Worm (Caenorhabditis elegans) whole organism, L4 larva: ENCODE measurements around the gene tmd-2.
A peak's percentile ranks its signal among the peaks of the same experiment; 100 is the strongest.

ENCODE experiments used
- F10B5.3 ChIP-seq: sonication (generic microtip); optimal IDR thresholded peaks from 2 replicates; lab custom pipeline; 2016; ENCODE audit warnings: mild to moderate bottlenecking, missing genetic modification characterization, missing compliant biosample characterization
- F49E8.2 ChIP-seq: sonication (generic microtip); optimal IDR thresholded peaks from 2 replicates; lab custom pipeline; 2016; ENCODE audit warnings: missing compliant biosample characterization, mild to moderate bottlenecking, missing genetic modification characterization, borderline replicate concordance
- T26A8.4 ChIP-seq: fragments of 200-800 bp; sonication (Bioruptor generic); IDR thresholded peaks from 2 replicates; pipeline ENCODE4 v1.3.6; 2022; ENCODE audit warnings: missing genetic modification characterization, missing compliant biosample characterization
- Y5F2A.4 ChIP-seq: fragments of 200-800 bp; sonication (Bioruptor generic); optimal IDR thresholded peaks from 2 replicates; lab custom pipeline; 2018; ENCODE audit warnings: mild to moderate bottlenecking, missing genetic modification characterization, missing compliant biosample characterization
- Y75B8A.6 ChIP-seq: fragments of 200-800 bp; sonication (Bioruptor generic); IDR thresholded peaks from 2 replicates; pipeline ENCODE4 v1.3.6; 2022; ENCODE audit warnings: missing genetic modification reagents, missing genetic modification characterization, missing compliant biosample characterization
- ZK337.2 ChIP-seq: fragments of 200-800 bp; sonication (Bioruptor generic); IDR thresholded peaks from 2 replicates; pipeline ENCODE4 v1.3.6; 2022; ENCODE audit warnings: missing genetic modification reagents, missing genetic modification characterization, missing compliant biosample characterization
- aha-1 ChIP-seq: fragments of 150-350 bp; peaks from one replicate; lab custom pipeline; 2014; ENCODE audit warnings: missing biosample characterization, missing genetic modification characterization
- ceh-62 ChIP-seq: sonication (generic microtip); optimal IDR thresholded peaks from 2 replicates; lab custom pipeline; 2017; ENCODE audit warnings: missing biosample characterization, missing genetic modification characterization
- ceh-82 ChIP-seq: sonication (generic microtip); optimal IDR thresholded peaks from 2 replicates; lab custom pipeline; 2017; ENCODE audit warnings: missing biosample characterization, missing genetic modification characterization
- cey-2 ChIP-seq: sonication (generic microtip); optimal IDR thresholded peaks from 3 replicates; lab custom pipeline; 2017; ENCODE audit warnings: missing genetic modification characterization, mild to moderate bottlenecking, missing compliant biosample characterization, antibody characterized with exemption, borderline replicate concordance; ENCODE audit not compliant: insufficient read depth
- daf-12 ChIP-seq: fragments of 150-350 bp; optimal IDR thresholded peaks from 2 replicates; lab custom pipeline; 2014; ENCODE audit warnings: missing biosample characterization, missing genetic modification reagents, missing genetic modification characterization
- daf-16 ChIP-seq, 3 experiments: sonication (generic microtip); optimal IDR thresholded peaks; 2 replicates each; lab custom pipeline; 2016 to 2017; ENCODE audit warnings: missing genetic modification characterization in 3 of 3, missing genetic modification reagents in 3 of 3, mild to moderate bottlenecking in 2 of 3, missing compliant biosample characterization in 2 of 3, missing biosample characterization in 1 of 3, moderate library complexity in 1 of 3
- dmd-6 ChIP-seq: fragments of 200-800 bp; sonication (Bioruptor generic); IDR thresholded peaks from 2 replicates; pipeline ENCODE4 v1.3.6; 2022; ENCODE audit warnings: missing genetic modification reagents, missing genetic modification characterization, missing compliant biosample characterization
- dpl-1 ChIP-seq: fragments of 150-350 bp; optimal IDR thresholded peaks from 2 replicates; lab custom pipeline; 2014; ENCODE audit warnings: missing biosample characterization, missing genetic modification reagents, missing genetic modification characterization
- duxl-1 ChIP-seq: sonication (generic microtip); optimal IDR thresholded peaks from 2 replicates; lab custom pipeline; 2016; ENCODE audit warnings: mild to moderate bottlenecking, missing genetic modification characterization, moderate library complexity, missing compliant biosample characterization; ENCODE audit not compliant: poor library complexity
- dve-1 ChIP-seq: sonication (generic microtip); optimal IDR thresholded peaks from 2 replicates; lab custom pipeline; 2017; ENCODE audit warnings: antibody characterized with exemption, mild to moderate bottlenecking, missing genetic modification characterization, missing compliant biosample characterization; ENCODE audit not compliant: insufficient read depth
- gei-8 ChIP-seq: fragments of 200-800 bp; sonication (Bioruptor generic); optimal IDR thresholded peaks from 2 replicates; lab custom pipeline; 2018; ENCODE audit warnings: mild to moderate bottlenecking, missing genetic modification characterization, missing compliant biosample characterization
- hif-1 ChIP-seq, 2 experiments: sonication (generic microtip); optimal IDR thresholded peaks; 2 replicates each; lab custom pipeline; 2016 to 2017; ENCODE audit warnings: missing compliant biosample characterization in 2 of 2, missing genetic modification characterization in 2 of 2, missing genetic modification reagents in 2 of 2, missing genotype in 2 of 2, mild to moderate bottlenecking in 1 of 2
- hlh-11 ChIP-seq: fragments of 200-800 bp; sonication (Bioruptor generic); optimal IDR thresholded peaks from 2 replicates; lab custom pipeline; 2018; ENCODE audit warnings: mild to moderate bottlenecking, missing genetic modification characterization, missing compliant biosample characterization
- lin-15B ChIP-seq: fragments of 150-350 bp; sonication (generic microtip); optimal IDR thresholded peaks from 3 replicates; lab custom pipeline; 2014; ENCODE audit warnings: missing biosample characterization, missing genetic modification characterization
- lin-38 ChIP-seq: fragments of 200-800 bp; sonication (Bioruptor generic); IDR thresholded peaks from 2 replicates; pipeline ENCODE4 v1.3.6; 2022; ENCODE audit warnings: missing genetic modification reagents, missing genetic modification characterization, missing compliant biosample characterization
- lir-3 ChIP-seq: sonication (generic microtip); optimal IDR thresholded peaks from 2 replicates; lab custom pipeline; 2016; ENCODE audit warnings: mild to moderate bottlenecking, missing genetic modification characterization, missing compliant biosample characterization
- mdl-1 ChIP-seq, 2 experiments: fragments of 150-350 bp in 1 of 2; sonication (generic microtip) in 1 of 2; optimal IDR thresholded peaks; 2 replicates each; lab custom pipeline; 2014 to 2017; ENCODE audit warnings: missing biosample characterization in 2 of 2, missing genetic modification characterization in 2 of 2
- mdt-29 ChIP-seq: fragments of 200-800 bp; sonication (Bioruptor generic); IDR thresholded peaks from 2 replicates; pipeline ENCODE4 v1.3.6; 2022; ENCODE audit warnings: missing genetic modification reagents, missing genetic modification characterization, missing compliant biosample characterization
- mep-1 ChIP-seq: fragments of 150-350 bp; sonication (generic microtip); optimal IDR thresholded peaks from 3 replicates; lab custom pipeline; 2014; ENCODE audit warnings: missing biosample characterization, missing genetic modification characterization
- mxl-2 ChIP-seq: fragments of 200-800 bp; sonication (Bioruptor generic); conservative IDR thresholded peaks from 2 replicates; pipeline ENCODE4 v1.3.6; 2022; ENCODE audit warnings: missing genetic modification reagents, missing genetic modification characterization, missing compliant biosample characterization
- mxl-3 ChIP-seq: fragments of 200-800 bp; sonication (Bioruptor generic); optimal IDR thresholded peaks from 2 replicates; lab custom pipeline; 2018; ENCODE audit warnings: mild to moderate bottlenecking, missing genetic modification characterization, missing compliant biosample characterization
- nhr-10 ChIP-seq: fragments of 150-350 bp; optimal IDR thresholded peaks from 2 replicates; lab custom pipeline; 2014; ENCODE audit warnings: missing biosample characterization, missing genetic modification characterization
- nhr-102 ChIP-seq: sonication (generic microtip); optimal IDR thresholded peaks from 2 replicates; lab custom pipeline; 2016; ENCODE audit warnings: mild to moderate bottlenecking, missing genetic modification characterization, moderate library complexity, missing compliant biosample characterization
- nhr-111 ChIP-seq: fragments of 200-800 bp; sonication (Bioruptor generic); optimal IDR thresholded peaks from 2 replicates; lab custom pipeline; 2018; ENCODE audit warnings: mild to moderate bottlenecking, missing genetic modification characterization, missing compliant biosample characterization
- pqm-1 ChIP-seq: sonication (generic microtip); optimal IDR thresholded peaks from 2 replicates; lab custom pipeline; 2017; ENCODE audit warnings: missing biosample characterization, missing genetic modification characterization
- rbr-2 ChIP-seq: sonication (generic microtip); optimal IDR thresholded peaks from 2 replicates; lab custom pipeline; 2016; ENCODE audit warnings: missing genotype, missing genetic modification characterization, missing compliant biosample characterization
- saeg-2 ChIP-seq: fragments of 200-800 bp; sonication (Bioruptor generic); IDR thresholded peaks from 2 replicates; pipeline ENCODE4 v1.3.6; 2022; ENCODE audit warnings: missing genetic modification reagents, missing genetic modification characterization, missing compliant biosample characterization
- sdz-12 ChIP-seq: fragments of 200-800 bp; sonication (Bioruptor generic); optimal IDR thresholded peaks from 2 replicates; lab custom pipeline; 2018; ENCODE audit warnings: mild to moderate bottlenecking, missing genetic modification characterization, missing compliant biosample characterization
- snpc-1.2 ChIP-seq: fragments of 200-800 bp; sonication (Bioruptor generic); IDR thresholded peaks from 2 replicates; pipeline ENCODE4 v1.3.6; 2022; ENCODE audit warnings: missing genetic modification reagents, missing genetic modification characterization, missing compliant biosample characterization
- snpc-4 ChIP-seq: fragments of 150-350 bp; optimal IDR thresholded peaks from 2 replicates; lab custom pipeline; 2014; ENCODE audit warnings: missing biosample characterization, missing genetic modification characterization
- spr-3 ChIP-seq: fragments of 200-800 bp; sonication (Bioruptor generic); optimal IDR thresholded peaks from 2 replicates; lab custom pipeline; 2018; ENCODE audit warnings: mild to moderate bottlenecking, missing genetic modification characterization, missing compliant biosample characterization
- tra-1 ChIP-seq: fragments of 200-800 bp; sonication (Bioruptor generic); IDR thresholded peaks from 2 replicates; pipeline ENCODE4 v1.3.6; 2022; ENCODE audit warnings: missing genetic modification reagents, missing genetic modification characterization, missing compliant biosample characterization
- vab-7 ChIP-seq: fragments of 200-800 bp; sonication (Bioruptor generic); IDR thresholded peaks from 2 replicates; pipeline ENCODE4 v1.3.6; 2022; ENCODE audit warnings: missing genetic modification reagents, missing genetic modification characterization, missing compliant biosample characterization
- zfp-2 ChIP-seq: sonication (generic microtip); optimal IDR thresholded peaks from 2 replicates; lab custom pipeline; 2016; ENCODE audit warnings: mild to moderate bottlenecking, missing genetic modification characterization, missing compliant biosample characterization
- zfp-3 ChIP-seq: fragments of 200-800 bp; sonication (Bioruptor generic); conservative IDR thresholded peaks from 2 replicates; pipeline ENCODE4 v1.3.6; 2022; ENCODE audit warnings: missing genetic modification reagents, missing genetic modification characterization, missing compliant biosample characterization

The tmd-2 gene

DNA sequence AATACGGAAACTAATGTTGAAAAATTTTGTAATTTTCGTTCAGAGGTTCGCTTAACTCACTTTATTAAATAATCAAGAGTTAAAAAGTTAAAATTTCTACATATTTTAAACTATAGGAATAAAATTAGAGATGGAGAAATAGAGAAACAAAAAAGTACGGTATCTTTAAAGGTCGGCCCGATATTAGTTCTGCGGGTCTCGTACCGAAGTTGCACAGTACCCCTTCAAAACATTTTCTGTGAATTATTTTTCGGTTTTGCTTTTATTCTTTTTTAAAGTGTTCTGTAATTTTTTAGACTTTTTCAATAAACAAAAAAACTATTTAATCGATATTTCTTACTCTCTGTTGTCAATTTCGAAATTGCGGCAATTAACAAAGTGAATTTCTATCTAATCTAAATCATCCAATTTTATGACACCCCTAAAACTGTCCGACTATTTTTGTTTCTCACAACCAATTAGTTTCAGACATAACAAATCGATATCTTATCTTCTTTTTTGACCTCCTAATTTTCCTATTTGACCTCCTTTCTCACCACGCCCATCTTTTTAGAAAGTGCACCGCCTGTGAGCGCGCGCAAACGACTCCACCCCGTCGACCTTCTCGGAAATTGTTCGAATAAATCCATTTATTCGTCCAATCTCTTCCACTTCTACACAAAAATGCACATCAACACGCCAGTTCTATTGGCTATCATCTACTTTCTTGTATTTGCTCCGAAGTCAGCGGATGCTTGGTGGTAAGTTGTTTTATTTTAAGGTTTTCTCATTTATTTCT is 21.2 kb downstream of the tmd-2 start, which contains the start of gene mom-2:
Gene mom-2, plus strand, starts transcription at position 554 of the 778 bp plus-strand sequence.
- no peak for TF ChIP-seq dpl-1 (GFP tag; lab: Kevin White, UChicago)
- no peak for TF ChIP-seq nhr-10 (tag; lab: Kevin White, UChicago)
- TF ChIP-seq hif-1 (tag; optimal IDR thresholded peaks at IDR 0.05; lab: Kevin White, UChicago) = no peak
- TF ChIP-seq dmd-6 (GFP tag; lab: Robert Waterston, UW) = no peak
- no peak for TF ChIP-seq daf-16 (GFP tag; optimal IDR thresholded peaks at IDR 0.05; lab: Kevin White, UChicago)
- TF ChIP-seq daf-16 (tag; optimal IDR thresholded peaks at IDR 0.05; lab: Kevin White, UChicago) = no peak
- no peak for TF ChIP-seq lin-38
- TF ChIP-seq T26A8.4 (GFP tag; lab: Robert Waterston, UW) = no peak
- no peak for TF ChIP-seq dve-1
- TF ChIP-seq sdz-12 = no peak
- no peak for TF ChIP-seq tra-1
- no peak for TF ChIP-seq lin-15B (tag; lab: Kevin White, UChicago)
- no peak for TF ChIP-seq ZK337.2 (GFP tag; lab: Robert Waterston, UW)
- no peak for TF ChIP-seq mdl-1 (tag; optimal IDR thresholded peaks at IDR 0.05; lab: Kevin White, UChicago)
- TF ChIP-seq zfp-2 = no peak
- TF ChIP-seq mdt-29 (GFP tag; lab: Robert Waterston, UW) = no peak
- TF ChIP-seq mep-1 (tag; lab: Kevin White, UChicago) = no peak

- TF ChIP-seq daf-12 = no peak
- no peak for TF ChIP-seq snpc-1.2 (GFP tag; lab: Robert Waterston, UW)
- no peak for TF ChIP-seq F49E8.2 (tag; lab: Kevin White, UChicago)
- no peak for TF ChIP-seq ceh-82 (tag; lab: Kevin White, UChicago)
- TF ChIP-seq F10B5.3 = no peak
- peak; percentile 92 for TF ChIP-seq aha-1 (tag; lab: Kevin White, UChicago)
- no peak for TF ChIP-seq mxl-3
Observed at ce11 chrV:8357756-8358155, 23.3 kb downstream of the tmd-2 start.

ce11 chrV:8358702-8359101 is 24.2 kb downstream of the tmd-2 start:
- peak; percentile 79 for TF ChIP-seq aha-1 (tag; lab: Kevin White, UChicago)
- no peak for TF ChIP-seq lir-3
- no peak for TF ChIP-seq Y5F2A.4 (GFP tag; lab: Kevin White, UChicago)

DNA sequence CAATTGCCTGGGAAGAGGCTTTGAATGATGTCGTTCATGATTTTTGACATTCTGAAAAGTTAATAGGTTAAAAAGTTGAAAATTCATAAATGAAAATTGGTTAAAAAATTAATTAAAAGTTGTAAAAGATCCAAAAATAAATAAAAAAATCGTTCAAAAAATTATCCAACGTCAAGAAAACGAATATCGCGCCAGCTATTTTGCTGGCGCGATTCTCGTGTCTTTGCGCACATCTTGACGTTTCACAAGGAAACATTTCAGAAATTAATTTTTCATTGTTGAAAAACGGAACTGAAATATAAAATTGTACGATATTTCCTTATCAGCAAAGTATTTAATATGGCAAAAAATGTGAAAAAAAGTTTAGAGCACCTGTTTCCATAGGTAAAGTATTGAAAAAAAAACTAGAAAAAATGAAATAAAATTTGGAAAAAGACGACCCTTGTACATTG is 24.7 kb downstream of the tmd-2 start, which contains the start of gene mpdu-1:
Gene mpdu-1, minus strand, starts transcription at position 51 of the 452 bp plus-strand sequence.
- TF ChIP-seq hif-1 (tag; optimal IDR thresholded peaks at IDR 0.05; lab: Kevin White, UChicago) = no peak
- peak; percentile 31 for TF ChIP-seq snpc-4
- TF ChIP-seq sdz-12 = no peak
- peak; percentile 89 for TF ChIP-seq dve-1
- TF ChIP-seq aha-1 (tag; lab: Kevin White, UChicago) = no peak
- TF ChIP-seq F49E8.2 (tag; lab: Kevin White, UChicago) = no peak
- TF ChIP-seq nhr-111 (GFP tag; lab: Kevin White, UChicago) = no peak
- TF ChIP-seq pqm-1 = peak; percentile 71
- no peak for TF ChIP-seq spr-3
- TF ChIP-seq rbr-2 (tag; lab: Kevin White, UChicago) = peak; percentile 26
- no peak for TF ChIP-seq T26A8.4 (GFP tag; lab: Robert Waterston, UW)
- no peak for TF ChIP-seq daf-12
- no peak for TF ChIP-seq duxl-1 (tag; lab: Kevin White, UChicago)
- TF ChIP-seq mdt-29 (GFP tag; lab: Robert Waterston, UW) = no peak
- no peak for TF ChIP-seq mxl-2
- TF ChIP-seq nhr-102 (tag; lab: Kevin White, UChicago) = no peak
- no peak for TF ChIP-seq saeg-2 (GFP tag; lab: Robert Waterston, UW)
- no peak for TF ChIP-seq cey-2
- no peak for TF ChIP-seq gei-8 (GFP tag; lab: Kevin White, UChicago)
- no peak for TF ChIP-seq tra-1
- no peak for TF ChIP-seq lir-3
- no peak for TF ChIP-seq vab-7
- TF ChIP-seq F10B5.3 = no peak
- TF ChIP-seq mdl-1 (tag; optimal IDR thresholded peaks at IDR 0.05; lab: Kevin White, UChicago) = no peak
- no peak for TF ChIP-seq Y75B8A.6 (GFP tag; lab: Robert Waterston, UW)
- no peak for TF ChIP-seq zfp-3
- TF ChIP-seq hlh-11 = no peak
- TF ChIP-seq daf-16 (GFP tag; optimal IDR thresholded peaks at IDR 0.05; lab: Kevin White, UChicago) = no peak
- peak; percentile 71 for TF ChIP-seq daf-16 (tag; optimal IDR thresholded peaks at IDR 0.05; lab: Kevin White, UChicago)
- TF ChIP-seq ceh-62 (tag; lab: Kevin White, UChicago) = no peak
